Worm (Caenorhabditis elegans) whole organism, L4 larva: Measurements from ENCODE around the gene ZC239.14.

Source experiments
- ceh-82 ChIP-seq: sonication (generic microtip); optimal IDR thresholded peaks from 2 replicates; lab custom pipeline; 2017; ENCODE audit warnings: missing biosample characterization, missing genetic modification characterization
- dve-1 ChIP-seq: sonication (generic microtip); optimal IDR thresholded peaks from 2 replicates; lab custom pipeline; 2017; ENCODE audit warnings: antibody characterized with exemption, mild to moderate bottlenecking, missing genetic modification characterization, missing compliant biosample characterization; ENCODE audit not compliant: insufficient read depth
- egl-27 ChIP-seq: sonication (generic microtip); optimal IDR thresholded peaks from 3 replicates; lab custom pipeline; 2017; ENCODE audit warnings: missing biosample characterization, missing genetic modification reagents, missing genetic modification characterization
- nhr-76 ChIP-seq: fragments of 150-350 bp; optimal IDR thresholded peaks from 2 replicates; lab custom pipeline; 2014; ENCODE audit warnings: missing biosample characterization, missing genetic modification characterization
- tag-97 ChIP-seq: fragments of 200-800 bp; sonication (Bioruptor generic); IDR thresholded peaks from 2 replicates; pipeline ENCODE4 v1.3.6; 2022; ENCODE audit warnings: missing genetic modification characterization, missing compliant biosample characterization
- unc-62 ChIP-seq, 3 experiments: fragments of 150-350 bp in 1 of 3; sonication (generic microtip); optimal IDR thresholded peaks in 2 of 3; peaks in 1 of 3; 1 replicate in 1 of 3; 2 replicates in 2 of 3; lab custom pipeline; 2014 to 2017; ENCODE audit warnings: missing biosample characterization in 3 of 3, missing genetic modification characterization in 3 of 3, missing genetic modification reagents in 3 of 3, missing genotype in 1 of 3
- zag-1 ChIP-seq: fragments of 150-350 bp; optimal IDR thresholded peaks from 2 replicates; lab custom pipeline; 2014; ENCODE audit warnings: missing biosample characterization, missing genetic modification characterization

ce11 chrII:3220723-3221122 is 1.1 kb downstream of the ZC239.14 start, which contains the start of gene ZC239.22:
- TF ChIP-seq tag-97 (GFP tag; lab: Robert Waterston, UW) (no peak), unc-62 (GFP tag; optimal IDR thresholded peaks at IDR 0.05 in 1 of 2; lab: Kevin White, UChicago) (no peak), unc-62 (tag; optimal IDR thresholded peaks at IDR 0.05; lab: Kevin White, UChicago) (no peak), egl-27 (tag; lab: Kevin White, UChicago) (no peak), dve-1 (no peak), ceh-82 (tag; lab: Kevin White, UChicago) (no peak), nhr-76 (tag; lab: Kevin White, UChicago) (no peak), zag-1 (tag; lab: Kevin White, UChicago) (no peak)
